Worm (Caenorhabditis elegans) whole organism, early embryonic: ENCODE results near the gene emb-9.

ENCODE experiments used
- B0310.2 ChIP-seq: sonication (generic microtip); optimal IDR thresholded peaks from 2 replicates; lab custom pipeline; 2016; ENCODE audit warnings: mild to moderate bottlenecking, missing genetic modification characterization, missing compliant biosample characterization
- F13C5.2 ChIP-seq: sonication (generic microtip); optimal IDR thresholded peaks from 2 replicates; lab custom pipeline; 2017; ENCODE audit warnings: mild to moderate bottlenecking, missing genetic modification characterization, inconsistent platforms, missing compliant biosample characterization
- aly-1 ChIP-seq: sonication (generic microtip); optimal IDR thresholded peaks from 2 replicates; lab custom pipeline; 2016; ENCODE audit warnings: missing genetic modification characterization, missing compliant biosample characterization
- ama-1 ChIP-seq: fragments of 150-350 bp; optimal IDR thresholded peaks from 2 replicates; lab custom pipeline; 2014
- ceh-13 ChIP-seq: fragments of 200-800 bp; sonication (Bioruptor generic); optimal IDR thresholded peaks from 2 replicates; lab custom pipeline; 2018; ENCODE audit warnings: mild to moderate bottlenecking, missing genetic modification characterization, missing compliant biosample characterization
- ceh-36 ChIP-seq: sonication (generic microtip); optimal IDR thresholded peaks from 2 replicates; lab custom pipeline; 2016; ENCODE audit warnings: missing genetic modification characterization, inconsistent platforms, missing compliant biosample characterization
- ets-7 ChIP-seq: sonication (generic microtip); optimal IDR thresholded peaks from 2 replicates; lab custom pipeline; 2016; ENCODE audit warnings: missing genotype, missing genetic modification characterization, missing compliant biosample characterization
- flt-1 ChIP-seq: fragments of 200-800 bp; sonication (Bioruptor generic); IDR thresholded peaks from 2 replicates; pipeline ENCODE4 v1.3.6; 2022; ENCODE audit warnings: missing genetic modification characterization, missing compliant biosample characterization
- hmbx-1 ChIP-seq: sonication (generic microtip); optimal IDR thresholded peaks from 2 replicates; lab custom pipeline; 2016; ENCODE audit warnings: mild to moderate bottlenecking, missing genetic modification characterization, missing compliant biosample characterization
- hmg-4 ChIP-seq: fragments of 200-800 bp; sonication (Bioruptor generic); optimal IDR thresholded peaks from 2 replicates; lab custom pipeline; 2018; ENCODE audit warnings: mild to moderate bottlenecking, missing genetic modification characterization, missing compliant biosample characterization
- hnd-1 ChIP-seq: sonication (generic microtip); optimal IDR thresholded peaks from 2 replicates; lab custom pipeline; 2016; ENCODE audit warnings: missing genetic modification characterization, missing compliant biosample characterization
- pes-1 ChIP-seq: fragments of 200-800 bp; sonication (Bioruptor generic); IDR thresholded peaks from 2 replicates; pipeline ENCODE4 v1.3.6; 2022; ENCODE audit warnings: missing genetic modification reagents, missing genetic modification characterization, missing compliant biosample characterization
- scrt-1 ChIP-seq: fragments of 200-800 bp; sonication (Bioruptor generic); IDR thresholded peaks from 2 replicates; pipeline ENCODE4 v1.3.6; 2022; ENCODE audit warnings: missing genetic modification characterization, missing compliant biosample characterization
- sea-1 ChIP-seq: fragments of 200-800 bp; sonication (Bioruptor generic); conservative IDR thresholded peaks from 2 replicates; pipeline ENCODE4 v1.3.6; 2022; ENCODE audit warnings: missing genetic modification characterization, missing compliant biosample characterization
- tbx-11 ChIP-seq: fragments of 200-800 bp; sonication (Bioruptor generic); IDR thresholded peaks from 2 replicates; pipeline ENCODE4 v1.3.6; 2022; ENCODE audit warnings: missing genetic modification characterization, missing compliant biosample characterization
- tbx-37 ChIP-seq: fragments of 200-800 bp; sonication (Bioruptor generic); conservative IDR thresholded peaks from 2 replicates; pipeline ENCODE4 v1.3.6; 2022; ENCODE audit warnings: missing genetic modification reagents, missing genetic modification characterization, missing compliant biosample characterization
- tra-4 ChIP-seq: sonication (generic microtip); optimal IDR thresholded peaks from 2 replicates; lab custom pipeline; 2017; ENCODE audit warnings: missing genetic modification characterization, missing compliant biosample characterization

Gene emb-9

DNA sequence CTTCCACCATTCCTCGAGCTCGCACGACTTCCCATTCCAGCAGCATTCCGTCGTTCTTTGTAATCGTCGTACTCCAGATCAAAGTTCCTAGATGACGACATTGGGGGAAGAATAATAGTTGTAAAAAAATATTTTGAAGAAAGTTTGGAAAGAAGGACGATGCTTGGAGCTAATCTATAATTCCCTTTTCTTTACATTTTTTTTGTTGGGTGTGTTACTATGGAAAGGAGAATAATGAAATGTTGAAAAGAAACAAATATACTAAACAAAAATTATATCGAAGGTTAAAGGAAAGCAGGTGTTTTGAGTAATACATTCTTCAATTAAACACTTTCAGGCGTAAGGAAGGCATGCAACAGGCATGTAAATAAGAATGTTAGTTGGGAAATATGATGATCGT lies 15.0 kb downstream of the emb-9 start, which contains the start of gene C40H1.3:
Gene C40H1.3, minus strand, starts transcription at position 101 of the 400 bp plus-strand sequence.
- no peak for TF ChIP-seq hmbx-1 (tag; lab: Kevin White, UChicago)
- TF ChIP-seq scrt-1 (GFP tag; lab: Robert Waterston, UW), result no peak
- TF ChIP-seq ama-1 (lab: Kevin White, UChicago), result no peak
- TF ChIP-seq ets-7 (tag; lab: Kevin White, UChicago), result no peak
- no peak for TF ChIP-seq tra-4
- TF ChIP-seq pes-1 (GFP tag; lab: Robert Waterston, UW), result no peak
- no peak for TF ChIP-seq ceh-36 (tag; lab: Kevin White, UChicago)
- TF ChIP-seq tbx-11 (GFP tag; lab: Robert Waterston, UW), result no peak
- TF ChIP-seq sea-1, result no peak

DNA sequence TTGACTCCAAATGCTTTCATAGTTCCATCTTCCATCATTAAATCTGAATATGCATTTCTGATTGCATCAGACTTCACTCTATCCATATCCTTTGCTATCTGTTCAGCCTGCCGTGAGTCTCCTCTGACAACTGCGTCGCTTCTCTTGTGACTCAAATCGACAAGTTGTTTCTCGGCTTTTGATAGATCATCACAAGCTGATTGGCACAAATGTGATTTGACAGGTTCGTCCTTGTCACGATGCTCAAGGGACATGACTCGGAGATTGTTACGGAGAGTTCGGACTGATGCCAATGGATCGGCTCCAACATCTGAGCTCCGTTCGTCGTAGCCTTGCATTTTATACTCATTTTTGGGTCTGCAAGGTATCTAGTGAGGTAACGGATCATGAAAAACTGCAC lies 15.5 kb downstream of the emb-9 start:
- no peak for TF ChIP-seq B0310.2 (tag; lab: Kevin White, UChicago)
- TF ChIP-seq hmg-4 (GFP tag; lab: Kevin White, UChicago), result no peak
- TF ChIP-seq ets-7 (tag; lab: Kevin White, UChicago), result no peak
- TF ChIP-seq ama-1 (lab: Kevin White, UChicago), result no peak
- TF ChIP-seq ceh-36 (tag; lab: Kevin White, UChicago), result no peak
- TF ChIP-seq F13C5.2 (tag; lab: Kevin White, UChicago), result no peak
- TF ChIP-seq tbx-11 (GFP tag; lab: Robert Waterston, UW), result no peak
- TF ChIP-seq scrt-1 (GFP tag; lab: Robert Waterston, UW), result no peak
- TF ChIP-seq flt-1 (GFP tag; lab: Robert Waterston, UW), result no peak
- no peak for TF ChIP-seq tra-4
- TF ChIP-seq sea-1, result no peak
- TF ChIP-seq tbx-37, result no peak
- no peak for TF ChIP-seq aly-1 (tag; lab: Kevin White, UChicago)
- no peak for TF ChIP-seq hmbx-1 (tag; lab: Kevin White, UChicago)
- TF ChIP-seq pes-1 (GFP tag; lab: Robert Waterston, UW), result no peak

DNA sequence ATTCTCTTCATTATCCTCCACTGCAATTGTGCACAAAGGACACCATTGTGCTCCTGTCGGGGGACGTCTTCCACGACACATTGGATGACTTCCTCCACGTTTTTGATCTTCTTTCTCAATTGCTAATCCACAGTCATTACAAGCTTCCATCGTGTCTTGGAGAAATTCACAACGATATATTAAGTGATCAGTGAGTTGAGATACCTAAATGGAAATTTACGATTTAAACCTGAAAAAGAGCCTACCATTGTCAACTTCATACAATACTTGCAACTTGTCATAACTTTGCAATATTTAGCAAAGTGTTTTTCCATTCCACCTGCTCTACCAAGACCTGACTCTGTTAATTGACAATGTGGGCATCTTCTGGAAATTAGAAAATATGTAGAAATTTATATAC lies 16.3 kb downstream of the emb-9 start:
- TF ChIP-seq hmg-4 (GFP tag; lab: Kevin White, UChicago) (no peak), aly-1 (tag; lab: Kevin White, UChicago) (no peak), tbx-37 (no peak), F13C5.2 (tag; lab: Kevin White, UChicago) (no peak), tra-4 (no peak), tbx-11 (GFP tag; lab: Robert Waterston, UW) (no peak), sea-1 (no peak), ceh-13 (no peak), hnd-1 (tag; lab: Kevin White, UChicago) (no peak)

DNA sequence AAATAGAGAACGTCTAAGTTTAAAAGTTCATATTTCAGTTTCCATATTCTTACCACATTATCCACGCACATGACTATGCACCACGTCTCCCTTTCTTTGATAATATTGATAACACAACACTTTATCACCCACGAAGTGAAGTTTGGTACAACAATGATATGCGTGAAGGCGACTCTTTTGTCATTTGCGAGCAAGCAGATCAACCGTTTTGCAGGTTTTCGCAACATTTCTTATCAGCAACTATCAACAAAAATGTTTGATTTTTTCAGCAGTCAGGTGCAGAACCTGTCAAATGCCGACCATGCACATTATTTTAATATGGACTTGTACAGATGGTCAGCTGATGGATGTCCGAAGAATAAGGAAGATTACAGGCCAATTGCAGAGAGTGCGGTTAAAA lies 17.7 kb downstream of the emb-9 start:
- TF ChIP-seq tbx-37 (no peak), B0310.2 (tag; lab: Kevin White, UChicago) (no peak), hmbx-1 (tag; lab: Kevin White, UChicago) (no peak), pes-1 (GFP tag; lab: Robert Waterston, UW) (no peak), hmg-4 (GFP tag; lab: Kevin White, UChicago) (no peak), tbx-11 (GFP tag; lab: Robert Waterston, UW) (no peak), hnd-1 (tag; lab: Kevin White, UChicago) (no peak), tra-4 (no peak), aly-1 (tag; lab: Kevin White, UChicago) (no peak), ceh-36 (tag; lab: Kevin White, UChicago) (no peak), flt-1 (GFP tag; lab: Robert Waterston, UW) (no peak), ama-1 (lab: Kevin White, UChicago) (no peak), scrt-1 (GFP tag; lab: Robert Waterston, UW) (no peak), ets-7 (tag; lab: Kevin White, UChicago) (no peak), sea-1 (no peak), F13C5.2 (tag; lab: Kevin White, UChicago) (no peak), ceh-13 (no peak)

DNA sequence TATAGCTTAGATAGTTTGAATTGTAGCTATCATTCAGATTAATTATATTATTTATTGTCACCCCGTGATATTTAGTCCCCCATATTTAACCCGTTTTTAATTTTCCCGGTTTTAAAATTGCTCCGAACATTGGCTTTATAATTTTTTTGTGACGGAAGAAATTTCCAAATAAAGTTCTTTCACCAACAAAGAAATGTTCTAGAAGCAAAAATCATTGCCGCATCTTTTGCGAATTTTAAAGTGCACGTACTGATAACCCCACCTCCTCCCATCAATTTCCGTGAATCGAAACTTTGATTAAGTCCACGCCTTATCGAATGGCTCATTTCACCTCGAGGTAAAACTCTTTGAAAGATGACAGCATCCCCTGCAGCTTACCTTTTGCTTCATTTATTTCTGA lies 19.5 kb downstream of the emb-9 start, which contains the start of gene C40H1.7:
Gene C40H1.7, plus strand, starts transcription at position 301 of the 400 bp plus-strand sequence.
- TF ChIP-seq sea-1 (no peak), hmbx-1 (tag; lab: Kevin White, UChicago) (no peak), scrt-1 (GFP tag; lab: Robert Waterston, UW) (no peak), B0310.2 (tag; lab: Kevin White, UChicago) (no peak), pes-1 (GFP tag; lab: Robert Waterston, UW) (no peak)

DNA sequence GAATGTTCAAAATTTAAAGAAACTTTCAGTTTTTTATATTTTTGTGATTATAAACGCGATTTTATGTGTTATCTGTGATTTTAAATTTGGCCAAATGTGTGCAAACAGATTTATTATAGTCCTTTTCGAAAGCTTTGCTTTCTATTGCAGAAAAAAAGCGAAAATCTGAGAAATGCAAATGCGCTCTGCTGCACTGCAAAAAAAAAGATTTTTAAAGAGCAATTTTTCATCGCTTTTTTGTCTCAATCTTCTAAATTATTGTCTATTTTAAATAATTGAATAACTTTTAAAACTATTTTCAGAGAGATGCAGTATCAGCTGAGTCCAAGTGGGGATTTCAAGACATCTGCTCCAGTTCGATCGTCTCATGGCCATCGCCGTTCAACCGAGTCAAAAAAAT lies 22.2 kb downstream of the emb-9 start, which contains the start of gene cpb-1:
Gene cpb-1, plus strand, starts transcription at position 301 of the 400 bp plus-strand sequence.
- no peak for TF ChIP-seq pes-1 (GFP tag; lab: Robert Waterston, UW)
- no peak for TF ChIP-seq tbx-37
- TF ChIP-seq ets-7 (tag; lab: Kevin White, UChicago), result no peak
- no peak for TF ChIP-seq hnd-1 (tag; lab: Kevin White, UChicago)
- TF ChIP-seq aly-1 (tag; lab: Kevin White, UChicago), result no peak
- no peak for TF ChIP-seq hmbx-1 (tag; lab: Kevin White, UChicago)
- TF ChIP-seq sea-1, result no peak
- TF ChIP-seq F13C5.2 (tag; lab: Kevin White, UChicago), result no peak
- no peak for TF ChIP-seq ceh-13
- TF ChIP-seq ama-1 (lab: Kevin White, UChicago), result no peak
- TF ChIP-seq B0310.2 (tag; lab: Kevin White, UChicago), result no peak

DNA sequence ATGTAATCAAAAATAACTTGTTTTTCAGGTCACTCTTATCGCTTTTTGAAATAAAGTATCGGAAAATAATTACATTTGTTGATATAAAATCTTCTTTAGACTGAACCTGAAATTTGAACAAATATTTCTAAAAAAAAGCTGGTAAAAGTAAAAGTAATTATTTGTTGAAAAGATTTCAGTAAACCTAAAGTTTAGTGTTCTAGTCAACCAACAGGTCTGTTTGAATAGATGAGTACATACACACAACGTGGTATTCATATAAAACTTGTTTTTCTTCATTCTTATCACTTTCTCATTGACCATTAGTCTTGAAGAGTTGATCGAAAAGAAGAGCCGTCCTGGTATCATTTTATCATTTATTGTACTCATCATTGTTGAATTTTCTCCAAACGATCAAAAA lies 24.6 kb downstream of the emb-9 start, which contains the start of gene C40H1.9:
Gene C40H1.9, plus strand, starts transcription at position 301 of the 400 bp plus-strand sequence.
- TF ChIP-seq F13C5.2 (tag; lab: Kevin White, UChicago) (no peak), ceh-36 (tag; lab: Kevin White, UChicago) (no peak), hnd-1 (tag; lab: Kevin White, UChicago) (no peak), scrt-1 (GFP tag; lab: Robert Waterston, UW) (no peak), aly-1 (tag; lab: Kevin White, UChicago) (no peak)

DNA sequence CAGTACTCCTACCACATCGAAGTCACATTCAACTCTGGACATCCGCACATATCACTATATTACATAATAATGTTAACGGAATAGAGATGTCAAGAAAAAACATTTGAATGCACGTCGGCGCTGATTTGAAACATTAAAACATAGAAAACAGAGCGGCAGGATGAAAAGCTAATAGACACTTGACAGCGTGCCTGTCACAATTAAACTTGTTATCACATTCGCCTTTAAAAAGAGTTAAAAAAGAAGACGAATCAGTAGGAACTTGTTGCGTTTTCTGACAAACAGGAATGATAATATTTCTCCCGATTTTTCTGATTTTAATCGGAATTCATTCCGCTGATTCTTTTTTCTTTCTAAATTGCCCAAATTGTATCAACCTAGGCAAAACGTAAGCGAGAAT lies 26.6 kb downstream of the emb-9 start:
- TF ChIP-seq B0310.2 (tag; lab: Kevin White, UChicago) (no peak), F13C5.2 (tag; lab: Kevin White, UChicago) (no peak), tbx-37 (no peak), tra-4 (no peak), ceh-36 (tag; lab: Kevin White, UChicago) (no peak), ama-1 (lab: Kevin White, UChicago) (no peak), aly-1 (tag; lab: Kevin White, UChicago) (no peak), hmg-4 (GFP tag; lab: Kevin White, UChicago) (no peak), ceh-13 (no peak)
